Fruit fly (Drosophila melanogaster): ENCODE data around the gene HP4.

Gene HP4

dm6 chr3L:7976081-7976483 lies at the start of gene HP4, which contains the start of gene CG8209:
Gene HP4, minus strand, starts transcription at chr3L:7976154.
Gene CG8209, plus strand, starts transcription at chr3L:7976406.
- peak; percentile 88 for TF ChIP-seq CG17801 (GFP tag; optimal IDR thresholded peaks at IDR 0.05; ENCODE audit: partially characterized antibody)

dm6 chr3L:8024278-8025140 lies 48.6 kb upstream of the HP4 start:
- TF ChIP-seq CG17801 (GFP tag; optimal IDR thresholded peaks at IDR 0.05; ENCODE audit: partially characterized antibody) = peak; percentile 84

dm6 chr3L:8018665-8019070 lies 42.7 kb upstream of the HP4 start:
- TF ChIP-seq CG17801 (GFP tag; optimal IDR thresholded peaks at IDR 0.05; ENCODE audit: partially characterized antibody) = no peak

dm6 chr3L:8013865-8014216 lies 37.9 kb upstream of the HP4 start:
- no peak for TF ChIP-seq CG17801 (GFP tag; optimal IDR thresholded peaks at IDR 0.05; ENCODE audit: partially characterized antibody)

dm6 chr3L:8013001-8013864 lies 37.3 kb upstream of the HP4 start:
- TF ChIP-seq CG17801 (GFP tag; optimal IDR thresholded peaks at IDR 0.05; ENCODE audit: partially characterized antibody) = no peak

- TF ChIP-seq CG17801 (GFP tag; optimal IDR thresholded peaks at IDR 0.05; ENCODE audit: partially characterized antibody) = no peak
These were observed 29.8 kb upstream of the HP4 start for dm6 chr3L:8005770-8006169.

dm6 chr3L:8001057-8001597 lies 25.2 kb upstream of the HP4 start:
- no peak for TF ChIP-seq CG17801 (GFP tag; optimal IDR thresholded peaks at IDR 0.05; ENCODE audit: partially characterized antibody)

- TF ChIP-seq CG17801 (GFP tag; optimal IDR thresholded peaks at IDR 0.05; ENCODE audit: partially characterized antibody) = no peak
These were observed 24.0 kb upstream of the HP4 start for dm6 chr3L:7999933-8000332.

dm6 chr3L:7996364-7996763 lies 20.4 kb upstream of the HP4 start:
- TF ChIP-seq CG17801 (GFP tag; optimal IDR thresholded peaks at IDR 0.05; ENCODE audit: partially characterized antibody) = no peak

- TF ChIP-seq CG17801 (GFP tag; optimal IDR thresholded peaks at IDR 0.05; ENCODE audit: partially characterized antibody) = no peak
These were observed 17.8 kb upstream of the HP4 start for dm6 chr3L:7993570-7994319.

- no peak for TF ChIP-seq CG17801 (GFP tag; optimal IDR thresholded peaks at IDR 0.05; ENCODE audit: partially characterized antibody)
These were observed 16.9 kb upstream of the HP4 start for dm6 chr3L:7992854-7993253.

dm6 chr3L:7990256-7990655 lies 14.3 kb upstream of the HP4 start:
- TF ChIP-seq CG17801 (GFP tag; optimal IDR thresholded peaks at IDR 0.05; ENCODE audit: partially characterized antibody) = no peak

- no peak for TF ChIP-seq CG17801 (GFP tag; optimal IDR thresholded peaks at IDR 0.05; ENCODE audit: partially characterized antibody)
These were observed 13.1 kb upstream of the HP4 start for dm6 chr3L:7988828-7989673.

- TF ChIP-seq CG17801 (GFP tag; optimal IDR thresholded peaks at IDR 0.05; ENCODE audit: partially characterized antibody) = no peak
These were observed 12.4 kb upstream of the HP4 start for dm6 chr3L:7988401-7988800.

Data from ovary, adult (tissue).